Fruit fly (Drosophila melanogaster) whole organism, pupa: ENCODE measurements around the gene Lk6.

Source experiments
- CG10348 ChIP-seq: fragments of 200-800 bp; sonication (Bioruptor generic); IDR thresholded peaks from 2 replicates; pipeline ENCODE4 v1.3.6; 2022; ENCODE audit warnings: missing biosample characterization, missing genetic modification characterization
- CG12605 ChIP-seq: fragments of 200-800 bp; sonication (Bioruptor generic); IDR thresholded peaks from 2 replicates; pipeline ENCODE4 v1.3.6; 2022; ENCODE audit warnings: missing biosample characterization, missing genetic modification characterization
- CG13204 ChIP-seq: fragments of 200-800 bp; sonication (Bioruptor generic); optimal IDR thresholded peaks from 2 replicates; lab custom pipeline; 2018; ENCODE audit warnings: missing biosample characterization, mild to moderate bottlenecking, missing genetic modification characterization, moderate library complexity
- CG14655 ChIP-seq: fragments of 200-800 bp; sonication (Bioruptor generic); optimal IDR thresholded peaks from 3 replicates; lab custom pipeline; 2017; ENCODE audit warnings: mild to moderate bottlenecking, missing biosample characterization, missing genetic modification reagents, missing genetic modification characterization
- CG15710 ChIP-seq: fragments of 200-800 bp; sonication (Bioruptor generic); optimal IDR thresholded peaks from 2 replicates; lab custom pipeline; 2018; ENCODE audit warnings: missing biosample characterization, mild to moderate bottlenecking, missing genetic modification characterization, moderate library complexity
- CG17806 ChIP-seq: fragments of 200-800 bp; sonication (Bioruptor generic); optimal IDR thresholded peaks from 2 replicates; lab custom pipeline; 2018; ENCODE audit warnings: missing biosample characterization, mild to moderate bottlenecking, missing genetic modification characterization, moderate library complexity
- CG32121 ChIP-seq: fragments of 200-800 bp; sonication (Bioruptor generic); IDR thresholded peaks from 2 replicates; pipeline ENCODE4 v1.3.6; 2022; ENCODE audit warnings: missing biosample characterization, missing genetic modification characterization
- CG34367 ChIP-seq: fragments of 200-800 bp; sonication (Bioruptor generic); optimal IDR thresholded peaks from 2 replicates; lab custom pipeline; 2018; ENCODE audit warnings: missing biosample characterization, mild to moderate bottlenecking, missing genetic modification characterization
- CG4496 ChIP-seq: fragments of 200-800 bp; sonication (Bioruptor generic); IDR thresholded peaks from 3 replicates; pipeline ENCODE4 v1.3.6; 2022; ENCODE audit warnings: missing biosample characterization, missing genetic modification characterization
- CG8159 ChIP-seq: fragments of 200-800 bp; sonication (Bioruptor generic); optimal IDR thresholded peaks from 3 replicates; lab custom pipeline; 2018; ENCODE audit warnings: missing biosample characterization, mild to moderate bottlenecking, missing genetic modification characterization, moderate library complexity
- CG8301 ChIP-seq: fragments of 200-800 bp; sonication (Bioruptor generic); optimal IDR thresholded peaks from 2 replicates; lab custom pipeline; 2018; ENCODE audit warnings: missing biosample characterization, mild to moderate bottlenecking, missing genetic modification characterization
- CG9948 ChIP-seq: fragments of 200-800 bp; sonication (Bioruptor generic); optimal IDR thresholded peaks from 2 replicates; lab custom pipeline; 2018; ENCODE audit warnings: missing biosample characterization, mild to moderate bottlenecking, missing genetic modification characterization, moderate library complexity
- D1 ChIP-seq: fragments of 200-800 bp; sonication (Bioruptor generic); optimal IDR thresholded peaks from 2 replicates; lab custom pipeline; 2018; ENCODE audit warnings: missing biosample characterization, mild to moderate bottlenecking, missing genetic modification characterization, moderate library complexity
- EcR ChIP-seq: fragments of 200-800 bp; sonication (Bioruptor generic); optimal IDR thresholded peaks from 3 replicates; lab custom pipeline; 2019; ENCODE audit warnings: missing biosample characterization, missing genetic modification characterization, mild to moderate bottlenecking, moderate library complexity, missing genetic modification reagents
- Ets98B ChIP-seq: fragments of 200-800 bp; sonication (Bioruptor generic); IDR thresholded peaks from 2 replicates; pipeline ENCODE4 v1.3.6; 2022; ENCODE audit warnings: missing biosample characterization, missing genetic modification characterization
- Pif1A ChIP-seq: fragments of 200-800 bp; sonication (Bioruptor generic); optimal IDR thresholded peaks from 3 replicates; lab custom pipeline; 2016; ENCODE audit warnings: missing biosample characterization, missing genetic modification characterization
- Pif1B ChIP-seq: fragments of 200-800 bp; sonication (Bioruptor generic); optimal IDR thresholded peaks from 3 replicates; lab custom pipeline; 2016; ENCODE audit warnings: missing biosample characterization, missing genetic modification characterization
- Snoo ChIP-seq: fragments of 200-800 bp; sonication (Bioruptor generic); optimal IDR thresholded peaks from 3 replicates; lab custom pipeline; 2017; ENCODE audit warnings: missing biosample characterization, mild to moderate bottlenecking, missing genetic modification characterization, inconsistent platforms
- fd96Ca ChIP-seq: fragments of 200-800 bp; sonication (Bioruptor generic); IDR thresholded peaks from 3 replicates; pipeline ENCODE4 v1.3.6; 2022; ENCODE audit warnings: missing biosample characterization, missing genetic modification characterization
- gl ChIP-seq: fragments of 200-800 bp; sonication (Bioruptor generic); optimal IDR thresholded peaks from 2 replicates; lab custom pipeline; 2018; ENCODE audit warnings: missing biosample characterization, mild to moderate bottlenecking, missing genetic modification characterization
- rn ChIP-seq: fragments of 200-800 bp; sonication (Bioruptor generic); IDR thresholded peaks from 2 replicates; pipeline ENCODE4 v1.3.6; 2022; ENCODE audit warnings: missing biosample characterization, missing genetic modification characterization

The Lk6 gene

DNA sequence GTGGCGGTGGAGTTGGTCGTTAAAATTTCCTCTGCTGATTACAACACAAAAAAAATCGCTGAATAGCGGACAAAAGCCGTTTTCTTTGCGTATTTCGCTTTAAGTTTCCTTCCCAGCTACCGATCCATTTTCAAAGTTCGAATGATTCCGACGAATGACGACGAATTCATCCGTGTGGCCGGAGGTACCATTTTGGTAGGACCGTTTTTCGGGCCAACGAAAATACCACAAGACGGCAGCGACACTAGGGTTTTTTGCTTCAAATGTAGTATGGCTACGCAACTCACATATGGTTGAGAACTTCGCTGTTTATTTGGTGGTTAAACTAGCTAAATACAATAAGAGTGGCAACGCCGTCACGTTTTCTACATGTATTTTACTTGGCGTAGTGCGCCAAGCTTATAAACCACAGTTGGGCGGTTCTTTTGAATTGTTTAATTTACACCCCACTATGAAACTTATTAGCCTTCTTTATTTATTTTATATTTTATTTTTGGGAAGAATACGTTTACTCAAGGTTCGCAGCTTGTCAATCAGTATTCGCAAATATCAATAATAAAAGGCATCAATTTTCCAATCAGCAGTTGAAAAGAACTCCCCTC, at the start of gene Lk6:
Gene Lk6, minus strand, starts transcription at position 179 of the 602 bp plus-strand sequence.
- no peak for TF ChIP-seq CG4496 (GFP tag; lab: Robert Waterston, UW)
- no peak for TF ChIP-seq CG14655 (GFP tag; lab: Kevin White, UChicago)
- no peak for TF ChIP-seq Ets98B (GFP tag; lab: Robert Waterston, UW)
- peak; percentile 57 for TF ChIP-seq Snoo (tag; lab: Kevin White, UChicago)
- TF ChIP-seq gl (tag; lab: Kevin White, UChicago): peak; percentile 31
- no peak for TF ChIP-seq fd96Ca (GFP tag; lab: Robert Waterston, UW)
- no peak for TF ChIP-seq CG17806 (tag; lab: Kevin White, UChicago)
- TF ChIP-seq CG8159: peak; percentile 17
- no peak for TF ChIP-seq CG12605 (GFP tag; lab: Robert Waterston, UW)
- no peak for TF ChIP-seq Pif1A (GFP tag; lab: Kevin White, UChicago)
- TF ChIP-seq CG13204 (GFP tag; lab: Kevin White, UChicago): peak; percentile 62
- TF ChIP-seq Pif1B (GFP tag; lab: Kevin White, UChicago): peak; percentile 18
- TF ChIP-seq EcR (GFP tag; lab: Kevin White, UChicago): no peak
- TF ChIP-seq CG10348 (GFP tag; lab: Robert Waterston, UW): no peak
- peak; percentile 6 for TF ChIP-seq CG34367 (tag; lab: Kevin White, UChicago)
- TF ChIP-seq rn (GFP tag; lab: Robert Waterston, UW): no peak
- no peak for TF ChIP-seq CG32121 (GFP tag; lab: Robert Waterston, UW)
- peak; percentile 6 for TF ChIP-seq CG9948
- no peak for TF ChIP-seq D1 (tag; lab: Kevin White, UChicago)
- peak; percentile 24 for TF ChIP-seq CG8301 (tag; lab: Kevin White, UChicago)
- TF ChIP-seq CG15710: peak; percentile 6

dm6 chr3R:11812881-11813466, 48.7 kb upstream of the Lk6 start, which contains the start of gene ClC-a:
ClC-a (minus strand) TSS chr3R:11813207.
- TF ChIP-seq CG10348 (GFP tag; lab: Robert Waterston, UW) (no peak), CG4496 (GFP tag; lab: Robert Waterston, UW) (no peak), CG13204 (GFP tag; lab: Kevin White, UChicago) (peak; percentile 87), EcR (GFP tag; lab: Kevin White, UChicago) (peak; percentile 37), CG8301 (tag; lab: Kevin White, UChicago) (no peak), CG32121 (GFP tag; lab: Robert Waterston, UW) (0 out of 2 replicates have a peak, but pooled peaks have one; percentile 24), CG17806 (tag; lab: Kevin White, UChicago) (no peak), CG34367 (tag; lab: Kevin White, UChicago) (no peak)

DNA sequence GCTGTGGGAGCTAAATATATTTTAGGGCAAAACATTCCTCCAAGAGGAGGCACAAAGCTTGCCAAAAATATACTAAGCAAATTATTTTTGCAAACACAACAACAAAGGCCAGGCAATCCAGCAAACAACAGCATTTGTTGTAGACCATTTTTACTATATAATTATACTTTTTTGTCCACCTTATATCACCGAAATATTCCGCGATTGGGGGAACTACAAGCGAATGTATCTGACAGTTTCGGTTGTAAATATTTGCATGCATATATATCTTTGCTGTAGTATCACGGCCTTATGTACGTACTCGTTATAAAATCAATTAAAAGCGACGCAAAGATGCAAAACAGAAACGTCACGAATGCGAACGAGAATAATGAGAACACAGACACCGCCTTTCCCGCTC, 48.2 kb upstream of the Lk6 start:
- TF ChIP-seq Snoo (tag; lab: Kevin White, UChicago) (no peak), gl (tag; lab: Kevin White, UChicago) (no peak), D1 (tag; lab: Kevin White, UChicago) (no peak), CG13204 (GFP tag; lab: Kevin White, UChicago) (no peak), CG34367 (tag; lab: Kevin White, UChicago) (no peak), CG15710 (no peak)

dm6 chr3R:11810831-11811484, 46.7 kb upstream of the Lk6 start:
- TF ChIP-seq D1 (tag; lab: Kevin White, UChicago) (no peak), CG13204 (GFP tag; lab: Kevin White, UChicago) (no peak), CG14655 (GFP tag; lab: Kevin White, UChicago) (no peak), EcR (GFP tag; lab: Kevin White, UChicago) (no peak), CG8159 (no peak), Ets98B (GFP tag; lab: Robert Waterston, UW) (no peak), CG4496 (GFP tag; lab: Robert Waterston, UW) (no peak), gl (tag; lab: Kevin White, UChicago) (no peak), Pif1B (GFP tag; lab: Kevin White, UChicago) (no peak), CG12605 (GFP tag; lab: Robert Waterston, UW) (no peak), fd96Ca (GFP tag; lab: Robert Waterston, UW) (no peak), rn (GFP tag; lab: Robert Waterston, UW) (no peak), CG9948 (no peak)

- TF ChIP-seq CG32121 (GFP tag; lab: Robert Waterston, UW) (no peak), CG13204 (GFP tag; lab: Kevin White, UChicago) (no peak), CG4496 (GFP tag; lab: Robert Waterston, UW) (no peak), gl (tag; lab: Kevin White, UChicago) (no peak), CG12605 (GFP tag; lab: Robert Waterston, UW) (no peak), D1 (tag; lab: Kevin White, UChicago) (no peak), Snoo (tag; lab: Kevin White, UChicago) (no peak), CG8159 (no peak), CG34367 (tag; lab: Kevin White, UChicago) (no peak), CG8301 (tag; lab: Kevin White, UChicago) (no peak), CG15710 (no peak), Pif1B (GFP tag; lab: Kevin White, UChicago) (no peak), CG9948 (no peak), EcR (GFP tag; lab: Kevin White, UChicago) (no peak)
Measured at dm6 chr3R:11809620-11810019, 45.4 kb upstream of the Lk6 start.
